Worm (Caenorhabditis elegans): ENCODE results near the gene gsp-2.

The gsp-2 gene

DNA sequence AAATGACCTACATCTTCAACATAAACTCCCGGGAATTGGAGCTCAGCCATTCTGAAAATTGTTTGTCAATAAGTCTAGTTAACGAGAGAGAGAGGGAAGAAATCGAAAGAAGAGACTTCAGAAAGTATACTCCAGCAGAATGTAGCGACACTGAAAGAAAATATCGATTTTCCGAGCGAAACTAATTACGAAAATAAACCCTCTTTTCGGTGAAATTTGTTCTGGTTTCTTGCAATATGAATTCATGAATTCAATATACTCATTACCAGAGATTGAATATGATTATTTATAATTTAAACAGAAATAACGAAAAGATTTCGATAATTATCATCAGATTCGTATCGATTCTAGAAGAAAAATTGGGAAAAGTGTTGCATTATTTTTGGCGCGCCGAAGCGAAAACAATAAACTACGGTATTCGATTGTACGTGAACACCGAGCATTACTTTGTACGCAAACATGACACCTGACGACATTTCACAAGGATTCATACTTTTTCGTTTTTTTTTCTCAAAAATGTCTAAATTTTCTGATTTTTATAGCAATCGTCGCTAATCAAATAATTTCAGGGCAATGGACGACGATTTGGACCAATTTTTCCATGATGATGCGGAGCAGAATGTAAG is 45.3 kb downstream of the gsp-2 start, which contains the start of the genes hmg-4 and T20B12.3:
TSS of gene hmg-4 (minus strand) at position 51 of the 626 bp plus-strand sequence.
TSS of gene T20B12.3 (plus strand) at position 570 of the 626 bp plus-strand sequence.
- TF ChIP-seq nfya-1 (tag; optimal IDR thresholded peaks at IDR 0.05) (peak; percentile 44), ceh-31 (tag; optimal IDR thresholded peaks at IDR 0.05) (peak; percentile 38), hlh-13 (GFP tag; optimal IDR thresholded peaks at IDR 0.05) (no peak), unc-86 (tag; optimal IDR thresholded peaks at IDR 0.05) (no peak), nhr-232 (tag; optimal IDR thresholded peaks at IDR 0.05) (no peak), ztf-16 (tag; optimal IDR thresholded peaks at IDR 0.05) (no peak), eyg-1 (tag; optimal IDR thresholded peaks at IDR 0.05) (no peak), ceh-18 (tag; optimal IDR thresholded peaks at IDR 0.05) (no peak), unc-42 (tag; optimal IDR thresholded peaks at IDR 0.05) (peak; percentile 16), elt-4 (tag; optimal IDR thresholded peaks at IDR 0.05) (no peak), T23F11.4 (GFP tag; optimal IDR thresholded peaks at IDR 0.05) (no peak), sdc-2 (tag; optimal IDR thresholded peaks at IDR 0.05) (no peak), odd-2 (tag; optimal IDR thresholded peaks at IDR 0.05) (no peak), pqm-1 (tag; optimal IDR thresholded peaks at IDR 0.05) (no peak)

DNA sequence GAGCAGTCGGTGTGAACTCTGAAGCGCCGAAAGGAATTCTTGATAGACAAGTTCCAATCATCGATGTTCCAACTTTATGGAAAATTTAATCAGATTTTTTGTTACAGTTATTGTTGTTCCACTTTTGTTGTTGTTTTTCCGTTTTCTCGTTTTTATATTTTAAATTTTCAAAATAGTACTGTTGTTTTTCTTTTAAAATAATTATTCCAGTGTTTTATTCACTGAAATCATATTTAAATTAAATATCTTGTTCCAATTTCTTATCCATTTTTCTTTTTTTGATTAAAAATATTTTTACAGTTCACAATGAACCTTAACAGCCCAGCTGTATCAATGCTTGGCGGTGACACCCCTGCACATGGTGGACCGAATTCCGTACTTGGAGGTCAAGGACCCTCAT is 47.3 kb downstream of the gsp-2 start, which contains the start of gene tbp-1:
TSS of gene tbp-1 (plus strand) at position 301 of the 400 bp plus-strand sequence.
- TF ChIP-seq pqm-1 (tag; optimal IDR thresholded peaks at IDR 0.05) (no peak), pax-1 (tag; optimal IDR thresholded peaks at IDR 0.05) (no peak), sdc-2 (tag; optimal IDR thresholded peaks at IDR 0.05) (no peak), zip-5 (tag; optimal IDR thresholded peaks at IDR 0.05) (no peak), ttx-3 (tag; optimal IDR thresholded peaks at IDR 0.05) (no peak), elt-4 (tag; optimal IDR thresholded peaks at IDR 0.05) (no peak), fkh-6 (tag; optimal IDR thresholded peaks at IDR 0.05) (no peak), unc-42 (tag; optimal IDR thresholded peaks at IDR 0.05) (no peak), hlh-6 (tag; optimal IDR thresholded peaks at IDR 0.05) (no peak), dmd-4 (tag; optimal IDR thresholded peaks at IDR 0.05; ENCODE audit: borderline replicate concordance) (no peak), sox-4 (tag; optimal IDR thresholded peaks at IDR 0.05) (no peak), sox-2 (GFP tag; IDR thresholded peaks at IDR 0.05) (no peak), ceh-48 (tag; optimal IDR thresholded peaks at IDR 0.05) (no peak), lin-11 (tag; optimal IDR thresholded peaks at IDR 0.05) (no peak), che-1 (tag; optimal IDR thresholded peaks at IDR 0.05) (no peak), pag-3 (tag; optimal IDR thresholded peaks at IDR 0.05; ENCODE audit: borderline replicate concordance) (no peak), ceh-19 (GFP tag; optimal IDR thresholded peaks at IDR 0.05) (no peak)

DNA sequence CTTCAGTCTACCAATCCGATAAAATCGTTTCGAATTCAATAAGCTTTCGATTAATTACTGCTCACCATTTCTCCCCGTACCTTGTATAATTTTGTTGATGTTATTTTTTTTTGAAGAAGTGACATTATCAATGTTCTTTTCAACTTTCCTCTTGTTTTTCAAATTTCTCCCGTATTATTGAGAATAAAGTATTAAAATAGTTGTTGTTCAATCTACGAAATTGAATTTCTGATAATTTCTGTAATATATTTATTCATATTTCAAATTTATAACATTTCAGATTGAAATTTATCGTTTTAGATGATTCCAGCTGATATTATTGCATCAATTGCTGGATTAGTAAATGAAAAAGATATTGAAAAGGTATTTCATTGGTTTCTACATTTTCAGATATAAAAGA is 49.5 kb downstream of the gsp-2 start, which contains the start of gene trd-1:
TSS of gene trd-1 (plus strand) at position 301 of the 400 bp plus-strand sequence.
- TF ChIP-seq hlh-13 (GFP tag; optimal IDR thresholded peaks at IDR 0.05) (no peak), elt-4 (tag; optimal IDR thresholded peaks at IDR 0.05) (no peak), pat-9 (tag; optimal IDR thresholded peaks at IDR 0.05) (no peak), ets-4 (tag; optimal IDR thresholded peaks at IDR 0.05) (no peak), pha-2 (tag; optimal IDR thresholded peaks at IDR 0.05) (no peak), sox-4 (tag; optimal IDR thresholded peaks at IDR 0.05) (no peak), fkh-10 (GFP tag; optimal IDR thresholded peaks at IDR 0.05) (no peak), sdc-2 (tag; optimal IDR thresholded peaks at IDR 0.05) (no peak), C08G9.2 (tag; optimal IDR thresholded peaks at IDR 0.05) (no peak), ceh-9 (tag; optimal IDR thresholded peaks at IDR 0.05) (no peak)

DNA sequence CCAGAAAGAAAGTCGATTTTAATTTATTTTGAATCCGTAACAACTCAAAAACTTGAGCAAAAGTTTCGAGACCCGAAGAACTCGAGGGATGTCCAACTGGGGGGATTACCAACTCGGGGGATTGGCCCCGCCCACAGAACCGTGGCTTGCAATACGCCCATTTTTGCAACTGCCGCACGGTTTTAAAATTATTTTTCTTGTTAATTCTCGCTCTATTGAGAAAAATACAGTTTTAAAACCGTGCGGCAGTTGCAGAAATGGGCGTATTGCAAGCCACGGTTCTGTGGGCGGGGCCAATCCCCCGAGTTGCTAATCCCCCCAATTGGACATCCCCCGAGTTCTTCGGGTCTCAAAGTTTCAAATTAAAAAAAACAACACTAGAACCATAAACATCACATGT is 50.2 kb downstream of the gsp-2 start:
- peak; percentile 27 for TF ChIP-seq tbx-2 (tag; optimal IDR thresholded peaks at IDR 0.05)

DNA sequence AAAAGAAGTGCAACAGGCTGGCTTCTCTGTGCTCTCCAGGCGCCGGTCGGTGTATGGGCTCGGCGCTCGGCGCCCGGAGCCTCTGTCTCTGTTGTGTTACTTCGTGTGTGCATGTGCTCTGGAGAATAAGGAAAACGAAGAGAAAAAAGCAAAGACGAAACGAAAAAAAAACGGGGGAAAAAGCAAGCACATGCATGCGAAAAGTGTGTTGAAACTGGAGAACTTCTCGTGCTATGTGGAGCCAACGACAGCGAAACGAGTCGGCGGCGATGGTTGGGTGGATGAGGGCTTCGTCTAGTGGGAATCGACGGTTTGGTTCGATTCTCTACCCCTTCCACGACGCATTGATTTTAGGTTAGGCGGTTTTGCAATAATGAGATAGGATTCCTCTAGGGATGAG is 51.0 kb downstream of the gsp-2 start:
- TF ChIP-seq fax-1 (tag; optimal IDR thresholded peaks at IDR 0.05) (no peak), npax-4 (tag; optimal IDR thresholded peaks at IDR 0.05) (no peak), fkh-6 (tag; optimal IDR thresholded peaks at IDR 0.05) (no peak), Y22D7AL.16 (tag; optimal IDR thresholded peaks at IDR 0.05) (no peak), pag-3 (tag; optimal IDR thresholded peaks at IDR 0.05; ENCODE audit: borderline replicate concordance) (no peak), K02D7.2 (tag; optimal IDR thresholded peaks at IDR 0.05) (no peak), ceh-6 (GFP tag; optimal IDR thresholded peaks at IDR 0.05) (no peak), hlh-13 (GFP tag; optimal IDR thresholded peaks at IDR 0.05) (no peak)

Measured in whole organism, late embryonic.